Worm (Caenorhabditis elegans) whole organism, early embryonic: ENCODE measurements around the gene cest-17.

Experiments
- B0310.2 ChIP-seq: sonication (generic microtip); optimal IDR thresholded peaks from 2 replicates; lab custom pipeline; 2016; ENCODE audit warnings: mild to moderate bottlenecking, missing genetic modification characterization, missing compliant biosample characterization
- F13C5.2 ChIP-seq: sonication (generic microtip); optimal IDR thresholded peaks from 2 replicates; lab custom pipeline; 2017; ENCODE audit warnings: mild to moderate bottlenecking, missing genetic modification characterization, inconsistent platforms, missing compliant biosample characterization
- aly-1 ChIP-seq: sonication (generic microtip); optimal IDR thresholded peaks from 2 replicates; lab custom pipeline; 2016; ENCODE audit warnings: missing genetic modification characterization, missing compliant biosample characterization
- ama-1 ChIP-seq: fragments of 150-350 bp; optimal IDR thresholded peaks from 2 replicates; lab custom pipeline; 2014
- ceh-13 ChIP-seq: fragments of 200-800 bp; sonication (Bioruptor generic); optimal IDR thresholded peaks from 2 replicates; lab custom pipeline; 2018; ENCODE audit warnings: mild to moderate bottlenecking, missing genetic modification characterization, missing compliant biosample characterization
- ets-7 ChIP-seq: sonication (generic microtip); optimal IDR thresholded peaks from 2 replicates; lab custom pipeline; 2016; ENCODE audit warnings: missing genotype, missing genetic modification characterization, missing compliant biosample characterization
- flt-1 ChIP-seq: fragments of 200-800 bp; sonication (Bioruptor generic); IDR thresholded peaks from 2 replicates; pipeline ENCODE4 v1.3.6; 2022; ENCODE audit warnings: missing genetic modification characterization, missing compliant biosample characterization
- hmbx-1 ChIP-seq: sonication (generic microtip); optimal IDR thresholded peaks from 2 replicates; lab custom pipeline; 2016; ENCODE audit warnings: mild to moderate bottlenecking, missing genetic modification characterization, missing compliant biosample characterization
- hnd-1 ChIP-seq: sonication (generic microtip); optimal IDR thresholded peaks from 2 replicates; lab custom pipeline; 2016; ENCODE audit warnings: missing genetic modification characterization, missing compliant biosample characterization
- pes-1 ChIP-seq: fragments of 200-800 bp; sonication (Bioruptor generic); IDR thresholded peaks from 2 replicates; pipeline ENCODE4 v1.3.6; 2022; ENCODE audit warnings: missing genetic modification reagents, missing genetic modification characterization, missing compliant biosample characterization
- scrt-1 ChIP-seq: fragments of 200-800 bp; sonication (Bioruptor generic); IDR thresholded peaks from 2 replicates; pipeline ENCODE4 v1.3.6; 2022; ENCODE audit warnings: missing genetic modification characterization, missing compliant biosample characterization
- sea-1 ChIP-seq: fragments of 200-800 bp; sonication (Bioruptor generic); conservative IDR thresholded peaks from 2 replicates; pipeline ENCODE4 v1.3.6; 2022; ENCODE audit warnings: missing genetic modification characterization, missing compliant biosample characterization
- tra-4 ChIP-seq: sonication (generic microtip); optimal IDR thresholded peaks from 2 replicates; lab custom pipeline; 2017; ENCODE audit warnings: missing genetic modification characterization, missing compliant biosample characterization

DNA sequence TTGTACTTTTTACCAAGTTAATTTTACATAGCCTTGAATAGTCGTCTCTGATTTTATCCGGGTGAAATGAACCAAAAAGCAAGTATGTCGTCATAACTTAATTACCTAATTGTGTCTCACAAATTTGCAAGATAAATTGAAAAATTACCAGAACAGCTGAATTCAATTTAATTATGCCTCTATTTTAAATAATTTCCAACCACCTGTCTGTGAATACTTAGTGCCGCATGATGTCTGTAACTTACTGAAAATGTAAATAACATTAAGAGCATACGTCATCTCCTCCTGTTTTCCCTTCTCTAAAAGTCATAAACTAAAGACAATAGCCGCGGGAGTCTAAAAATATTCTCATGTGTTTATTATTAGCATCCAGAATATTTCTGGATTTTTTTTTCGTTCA is 32.8 kb upstream of the cest-17 start:
- no peak for TF ChIP-seq ama-1 (lab: Kevin White, UChicago)
- TF ChIP-seq tra-4 (tag; lab: Kevin White, UChicago) = no peak
- no peak for TF ChIP-seq hmbx-1 (tag; lab: Kevin White, UChicago)
- no peak for TF ChIP-seq ceh-13 (GFP tag; lab: Kevin White, UChicago)
- TF ChIP-seq flt-1 = no peak
- no peak for TF ChIP-seq F13C5.2 (tag; lab: Kevin White, UChicago)
- TF ChIP-seq sea-1 = no peak
- TF ChIP-seq aly-1 = no peak
- no peak for TF ChIP-seq hnd-1 (tag; lab: Kevin White, UChicago)
- TF ChIP-seq B0310.2 (tag; lab: Kevin White, UChicago) = no peak
- TF ChIP-seq ets-7 (tag; lab: Kevin White, UChicago) = no peak
- no peak for TF ChIP-seq scrt-1 (GFP tag; lab: Robert Waterston, UW)
- TF ChIP-seq pes-1 (GFP tag; lab: Robert Waterston, UW) = no peak
